Fruit fly (Drosophila melanogaster): ENCODE measurements around the gene CheA84a.

The CheA84a gene

dm6 chr3R:8204730-8205129 is at the start of gene CheA84a:
CheA84a (minus strand) TSS chr3R:8204830.
- TF ChIP-seq sv (GFP tag; optimal IDR thresholded peaks at IDR 0.05) (no peak), sage (GFP tag; optimal IDR thresholded peaks at IDR 0.05) (no peak), CG32264 (GFP tag; optimal IDR thresholded peaks at IDR 0.05) (no peak), HLH106 (tag; optimal IDR thresholded peaks at IDR 0.05) (no peak), Rel (GFP tag; optimal IDR thresholded peaks at IDR 0.05) (no peak), Rel (tag; optimal IDR thresholded peaks at IDR 0.05) (no peak), brk (GFP tag; optimal IDR thresholded peaks at IDR 0.05) (no peak), Hr78 (GFP tag; optimal IDR thresholded peaks at IDR 0.05) (no peak), Sp1 (GFP tag; optimal IDR thresholded peaks at IDR 0.05) (no peak), psq (GFP tag; optimal IDR thresholded peaks at IDR 0.05) (no peak), usp (GFP tag; optimal IDR thresholded peaks at IDR 0.05) (no peak), dl (GFP tag; optimal IDR thresholded peaks at IDR 0.05; ENCODE audit: insufficient read depth in 1 of 2, partially characterized antibody in 2 of 2) (no peak), ey (GFP tag; optimal IDR thresholded peaks at IDR 0.05) (no peak), Abd-B (GFP tag; optimal IDR thresholded peaks at IDR 0.05) (no peak), Mio (GFP tag; optimal IDR thresholded peaks at IDR 0.05) (no peak), jim (GFP tag; optimal IDR thresholded peaks at IDR 0.05) (no peak), Hr83 (GFP tag; optimal IDR thresholded peaks at IDR 0.05; ENCODE audit: poor library complexity, severe bottlenecking) (no peak), N (GFP tag; optimal IDR thresholded peaks at IDR 0.05) (no peak), lola (GFP tag; optimal IDR thresholded peaks at IDR 0.05) (no peak), dsf (GFP tag; optimal IDR thresholded peaks at IDR 0.05; ENCODE audit: borderline replicate concordance) (no peak), h (GFP tag; optimal IDR thresholded peaks at IDR 0.05) (no peak)

- TF ChIP-seq ey (GFP tag; optimal IDR thresholded peaks at IDR 0.05) (no peak), usp (GFP tag; optimal IDR thresholded peaks at IDR 0.05) (no peak), Hnf4 (GFP tag; optimal IDR thresholded peaks at IDR 0.05) (no peak), brk (GFP tag; optimal IDR thresholded peaks at IDR 0.05) (no peak), Hr83 (GFP tag; optimal IDR thresholded peaks at IDR 0.05; ENCODE audit: poor library complexity, severe bottlenecking) (no peak), CG9705 (GFP tag; optimal IDR thresholded peaks at IDR 0.05) (no peak), psq (GFP tag; optimal IDR thresholded peaks at IDR 0.05) (no peak), Dif (GFP tag; optimal IDR thresholded peaks at IDR 0.05; ENCODE audit: partially characterized antibody) (no peak), N (GFP tag; optimal IDR thresholded peaks at IDR 0.05) (no peak), Myc (optimal IDR thresholded peaks at IDR 0.05) (no peak), foxo (GFP tag; optimal IDR thresholded peaks at IDR 0.05) (no peak), OdsH (GFP tag; optimal IDR thresholded peaks at IDR 0.05) (no peak), Mio (GFP tag; optimal IDR thresholded peaks at IDR 0.05) (no peak), br (GFP tag; optimal IDR thresholded peaks at IDR 0.05) (no peak), GATAd (GFP tag; optimal IDR thresholded peaks at IDR 0.05) (no peak)
Observed at dm6 chr3R:8254347-8254746, 49.7 kb upstream of the CheA84a start.

- TF ChIP-seq brk (GFP tag; optimal IDR thresholded peaks at IDR 0.05), result no peak
- no peak for TF ChIP-seq lola (GFP tag; optimal IDR thresholded peaks at IDR 0.05)
- TF ChIP-seq GATAd (GFP tag; optimal IDR thresholded peaks at IDR 0.05), result no peak
- TF ChIP-seq dl (GFP tag; optimal IDR thresholded peaks at IDR 0.05; ENCODE audit: insufficient read depth in 1 of 2, partially characterized antibody in 2 of 2), result no peak
- no peak for TF ChIP-seq Dif (GFP tag; optimal IDR thresholded peaks at IDR 0.05; ENCODE audit: partially characterized antibody)
- no peak for TF ChIP-seq HLH106 (tag; optimal IDR thresholded peaks at IDR 0.05)
Observed at dm6 chr3R:8251532-8251931, 46.9 kb upstream of the CheA84a start.

- no peak for TF ChIP-seq HLH106 (tag; optimal IDR thresholded peaks at IDR 0.05)
- no peak for TF ChIP-seq ey (GFP tag; optimal IDR thresholded peaks at IDR 0.05)
- TF ChIP-seq br (GFP tag; optimal IDR thresholded peaks at IDR 0.05), result no peak
- TF ChIP-seq dmrt93B (GFP tag; optimal IDR thresholded peaks at IDR 0.05), result no peak
- no peak for TF ChIP-seq Hr83 (GFP tag; optimal IDR thresholded peaks at IDR 0.05; ENCODE audit: poor library complexity, severe bottlenecking)
- no peak for TF ChIP-seq CG9705 (GFP tag; optimal IDR thresholded peaks at IDR 0.05)
- TF ChIP-seq dsf (GFP tag; optimal IDR thresholded peaks at IDR 0.05; ENCODE audit: borderline replicate concordance), result no peak
- no peak for TF ChIP-seq CrebA (GFP tag; optimal IDR thresholded peaks at IDR 0.05; ENCODE audit: borderline replicate concordance)
- TF ChIP-seq usp (GFP tag; optimal IDR thresholded peaks at IDR 0.05), result no peak
- no peak for TF ChIP-seq tai (GFP tag; optimal IDR thresholded peaks at IDR 0.05)
Observed at dm6 chr3R:8250166-8250733, 45.6 kb upstream of the CheA84a start, which contains the start of gene mtg. mtg (plus strand) TSS chr3R:8250497.

All from whole organism, wandering third instar larva.